Worm (Caenorhabditis elegans) whole organism, midembryonic: ENCODE data around the gene Y57A10A.4.
"Not testable (repeated sequence)": the region's sequence is repeated elsewhere in the genome, so short reads cannot be mapped to it uniquely, and the experiment has no call there.

Experiments used
- T22C8.4 ChIP-seq: fragments of 200-800 bp; sonication (Bioruptor generic); IDR thresholded peaks from 2 replicates; pipeline ENCODE4 v1.3.6; 2022; ENCODE audit warnings: missing genetic modification characterization, missing compliant biosample characterization
- cog-1 ChIP-seq: sonication (generic microtip); optimal IDR thresholded peaks from 2 replicates; lab custom pipeline; 2016; ENCODE audit warnings: missing genetic modification characterization, missing compliant biosample characterization
- flt-1 ChIP-seq: fragments of 200-800 bp; sonication (Bioruptor generic); IDR thresholded peaks from 2 replicates; pipeline ENCODE4 v1.3.6; 2022; ENCODE audit warnings: missing genetic modification characterization, missing compliant biosample characterization
- med-1 ChIP-seq: sonication (generic microtip); optimal IDR thresholded peaks from 2 replicates; lab custom pipeline; 2017; ENCODE audit warnings: missing genetic modification characterization, mild to moderate bottlenecking, missing compliant biosample characterization, antibody characterized with exemption, missing genetic modification reagents; ENCODE audit not compliant: insufficient read depth
- ref-1 ChIP-seq: fragments of 200-800 bp; sonication (Bioruptor generic); conservative IDR thresholded peaks from 2 replicates; pipeline ENCODE4 v1.3.6; 2022; ENCODE audit warnings: missing genetic modification reagents, missing genetic modification characterization, missing compliant biosample characterization
- tab-1 ChIP-seq: fragments of 200-800 bp; sonication (Bioruptor generic); IDR thresholded peaks from 2 replicates; pipeline ENCODE4 v1.3.6; 2022; ENCODE audit warnings: missing genetic modification characterization, missing compliant biosample characterization
- ztf-29 ChIP-seq: fragments of 200-800 bp; sonication (Bioruptor generic); IDR thresholded peaks from 2 replicates; pipeline ENCODE4 v1.3.6; 2022; ENCODE audit warnings: missing genetic modification reagents, missing genetic modification characterization, missing compliant biosample characterization

DNA sequence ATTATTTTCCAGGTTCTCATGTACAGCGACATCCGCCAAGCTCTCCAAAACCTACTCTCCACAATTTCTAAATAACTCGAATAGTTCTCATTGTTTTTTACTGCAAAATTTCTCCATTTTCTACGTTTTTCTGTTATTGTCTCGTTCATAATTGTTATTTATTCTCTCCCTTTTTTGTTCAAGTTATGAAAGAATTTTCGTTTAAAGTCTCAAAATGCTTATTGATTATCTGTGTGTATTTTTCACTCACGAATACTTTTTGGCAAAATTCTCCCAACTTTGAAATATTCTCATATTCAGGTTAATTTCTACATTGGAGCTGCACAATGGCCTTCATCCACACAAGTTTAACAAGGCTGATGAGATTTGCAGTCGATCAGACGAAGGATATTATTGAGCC is 2.4 kb downstream of the Y57A10A.4 start, which contains the start of gene Y57A10A.5:
- TF ChIP-seq cog-1 (tag; lab: Kevin White, UChicago); T22C8.4; ztf-29; ref-1 (GFP tag; lab: Robert Waterston, UW); med-1; flt-1 (GFP tag; lab: Robert Waterston, UW); tab-1 (GFP tag; lab: Robert Waterston, UW): not testable (repeated sequence)
